Worm (Caenorhabditis elegans): ENCODE results near the gene F11A10.6.

ce11 chrIV:12061229-12061628 lies 28.2 kb downstream of the F11A10.6 start, which contains the start of gene K08E4.8:
- TF ChIP-seq him-1 (tag; optimal IDR thresholded peaks at IDR 0.05) = no peak
- no peak for TF ChIP-seq W03F9.2 (tag; optimal IDR thresholded peaks at IDR 0.05)
- no peak for TF ChIP-seq dao-5 (tag; optimal IDR thresholded peaks at IDR 0.05)

Data from whole organism, L4/young adult.